Worm (Caenorhabditis elegans) whole organism, L4/young adult: ENCODE data around the gene F44E2.7.

Experiments used
- W03F9.2 ChIP-seq: fragments of 150-350 bp; optimal IDR thresholded peaks from 2 replicates; lab custom pipeline; 2014; ENCODE audit warnings: missing biosample characterization, missing genetic modification characterization
- dao-5 ChIP-seq: sonication (generic microtip); optimal IDR thresholded peaks from 2 replicates; lab custom pipeline; 2016; ENCODE audit warnings: missing genotype, missing genetic modification characterization, moderate library complexity, missing compliant biosample characterization
- him-1 ChIP-seq: sonication (generic microtip); optimal IDR thresholded peaks from 2 replicates; lab custom pipeline; 2016; ENCODE audit warnings: missing genotype, missing genetic modification reagents, missing genetic modification characterization, missing compliant biosample characterization

The F44E2.7 gene

ce11 chrIII:8831059-8831750 is 17.1 kb downstream of the F44E2.7 start, which contains the start of gene F44E2.10:
Gene F44E2.10 (minus strand): TSS chrIII:8831109.
- TF ChIP-seq dao-5 = no peak
- TF ChIP-seq W03F9.2 (tag; lab: Kevin White, UChicago) = no peak
- no peak for TF ChIP-seq him-1 (tag; lab: Kevin White, UChicago)

DNA sequence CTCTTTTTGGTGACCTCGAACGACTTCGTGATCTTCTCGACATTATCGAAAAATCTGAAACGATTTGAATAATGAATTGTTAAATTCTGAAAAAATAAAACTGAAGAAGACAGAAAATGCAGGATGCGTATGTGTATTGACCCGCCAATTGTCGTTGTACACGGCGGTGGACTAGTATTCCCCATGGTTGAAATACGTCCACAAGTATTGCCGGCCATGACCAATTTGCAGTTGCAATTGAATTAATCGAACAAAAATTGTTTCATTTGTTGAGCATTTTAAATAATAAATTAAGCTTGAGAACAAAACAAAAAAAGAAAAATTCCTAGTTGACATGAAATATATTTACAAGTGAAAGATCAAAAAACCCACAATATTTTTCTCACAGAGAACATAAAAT is 19.0 kb downstream of the F44E2.7 start, which contains the start of gene F44E2.3:
F44E2.3 (minus strand) TSS at position 61 of the 400 bp plus-strand sequence.
- TF ChIP-seq dao-5 (no peak), him-1 (tag; lab: Kevin White, UChicago) (no peak), W03F9.2 (tag; lab: Kevin White, UChicago) (no peak)

DNA sequence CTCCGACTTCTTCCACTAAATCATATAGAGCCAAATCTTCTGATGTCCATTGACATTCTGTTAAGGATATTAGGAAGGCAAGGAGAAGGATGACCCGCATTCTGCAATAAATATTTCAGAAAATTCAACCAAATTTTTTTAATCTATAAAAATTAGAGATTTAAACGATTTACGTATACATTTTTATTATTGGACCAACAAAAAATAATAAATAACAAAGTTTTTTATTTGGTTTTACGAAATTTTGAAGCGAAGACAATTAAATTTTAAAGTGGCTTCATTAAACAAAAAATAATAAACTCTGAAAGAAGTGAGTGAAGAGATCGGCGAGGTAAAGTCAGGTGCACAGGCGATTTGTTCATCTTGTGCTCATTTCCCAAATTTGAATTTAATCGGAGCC is 21.1 kb downstream of the F44E2.7 start, which contains the start of gene F54F2.9:
F54F2.9 (minus strand) TSS at position 101 of the 400 bp plus-strand sequence.
- TF ChIP-seq dao-5 = no peak

DNA sequence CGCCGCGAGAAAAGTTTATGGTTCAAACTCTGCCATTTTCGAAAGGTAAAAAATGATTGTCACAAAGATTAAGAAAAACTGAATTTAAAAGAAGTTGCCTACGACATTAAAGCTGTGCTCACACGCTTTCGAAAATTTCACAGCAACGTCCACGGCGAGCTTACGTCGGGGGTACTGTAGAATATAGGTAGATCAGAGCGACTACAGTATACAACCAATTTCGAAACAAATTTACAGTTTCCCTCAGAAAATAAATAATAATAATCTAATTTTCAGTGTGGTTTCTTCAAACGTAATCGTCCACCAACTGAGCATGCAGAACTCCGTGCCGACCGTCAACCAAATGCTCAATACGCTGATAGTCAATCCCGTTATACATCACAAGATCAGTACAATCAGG is 23.7 kb downstream of the F44E2.7 start:
- TF ChIP-seq him-1 (tag; lab: Kevin White, UChicago) (no peak), dao-5 (no peak), W03F9.2 (tag; lab: Kevin White, UChicago) (no peak)

DNA sequence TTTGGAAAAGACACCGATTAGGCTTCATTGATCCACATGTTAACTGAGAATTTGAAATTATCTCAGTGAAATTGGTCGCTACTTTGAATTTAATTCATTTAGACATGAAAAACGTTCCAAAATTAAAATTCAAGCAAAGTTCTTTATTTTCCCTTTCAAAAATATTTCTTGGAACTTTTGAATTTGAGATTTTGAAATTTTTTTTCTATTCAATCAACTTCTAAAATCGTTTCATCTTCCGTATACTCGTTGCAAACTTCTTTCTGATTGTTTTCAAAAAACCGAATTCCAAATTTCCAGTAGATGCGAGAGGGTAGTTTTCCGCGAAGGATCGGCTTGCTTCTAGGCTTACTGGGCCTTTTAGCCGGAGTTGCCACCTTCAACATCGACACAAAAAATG is 29.7 kb downstream of the F44E2.7 start, which contains the start of gene pat-2:
pat-2 (plus strand) TSS at position 301 of the 400 bp plus-strand sequence.
- TF ChIP-seq W03F9.2 (tag; lab: Kevin White, UChicago) = no peak
- TF ChIP-seq dao-5 = no peak
- no peak for TF ChIP-seq him-1 (tag; lab: Kevin White, UChicago)

DNA sequence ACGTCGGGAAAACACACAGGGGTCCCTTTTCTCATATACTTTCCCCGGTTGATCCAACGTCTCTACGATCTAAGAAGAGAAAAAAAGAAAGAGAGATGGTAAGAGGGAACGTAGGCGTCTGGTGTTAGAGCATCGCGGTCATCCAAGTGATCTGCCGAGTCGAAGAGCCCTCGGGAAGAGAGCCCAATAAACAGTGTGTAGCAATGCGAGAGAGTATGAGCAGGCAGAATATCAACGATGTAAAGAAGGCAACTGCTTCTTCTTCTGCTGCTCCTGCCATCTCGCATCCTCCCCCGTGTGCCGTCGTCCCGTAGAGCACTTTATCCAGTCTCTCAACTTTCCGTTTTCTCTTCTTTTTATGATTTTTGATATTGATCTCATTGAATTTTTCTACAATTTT is 32.6 kb downstream of the F44E2.7 start:
- TF ChIP-seq dao-5 (no peak), him-1 (tag; lab: Kevin White, UChicago) (no peak), W03F9.2 (tag; lab: Kevin White, UChicago) (no peak)

DNA sequence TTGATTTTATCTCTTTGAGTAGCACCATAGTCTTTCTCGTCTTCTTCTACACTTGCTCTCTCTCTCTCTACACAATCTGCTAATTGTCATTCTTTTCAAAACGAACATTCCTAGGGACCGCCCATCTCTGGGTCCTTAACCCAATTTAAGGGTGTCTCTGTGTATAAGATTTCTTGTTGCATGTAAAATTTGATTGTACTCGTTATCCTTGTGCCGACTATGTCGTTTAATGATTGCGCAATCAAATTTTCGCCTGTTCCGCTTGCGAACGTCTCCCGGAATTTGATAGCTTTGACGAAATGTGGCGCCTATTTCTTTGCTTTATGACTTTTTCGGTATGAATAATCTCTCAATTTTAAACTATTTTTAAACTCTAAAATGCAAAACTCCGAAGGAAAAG is 37.2 kb downstream of the F44E2.7 start:
- TF ChIP-seq W03F9.2 (tag; lab: Kevin White, UChicago) (no peak), him-1 (tag; lab: Kevin White, UChicago) (no peak), dao-5 (no peak)

DNA sequence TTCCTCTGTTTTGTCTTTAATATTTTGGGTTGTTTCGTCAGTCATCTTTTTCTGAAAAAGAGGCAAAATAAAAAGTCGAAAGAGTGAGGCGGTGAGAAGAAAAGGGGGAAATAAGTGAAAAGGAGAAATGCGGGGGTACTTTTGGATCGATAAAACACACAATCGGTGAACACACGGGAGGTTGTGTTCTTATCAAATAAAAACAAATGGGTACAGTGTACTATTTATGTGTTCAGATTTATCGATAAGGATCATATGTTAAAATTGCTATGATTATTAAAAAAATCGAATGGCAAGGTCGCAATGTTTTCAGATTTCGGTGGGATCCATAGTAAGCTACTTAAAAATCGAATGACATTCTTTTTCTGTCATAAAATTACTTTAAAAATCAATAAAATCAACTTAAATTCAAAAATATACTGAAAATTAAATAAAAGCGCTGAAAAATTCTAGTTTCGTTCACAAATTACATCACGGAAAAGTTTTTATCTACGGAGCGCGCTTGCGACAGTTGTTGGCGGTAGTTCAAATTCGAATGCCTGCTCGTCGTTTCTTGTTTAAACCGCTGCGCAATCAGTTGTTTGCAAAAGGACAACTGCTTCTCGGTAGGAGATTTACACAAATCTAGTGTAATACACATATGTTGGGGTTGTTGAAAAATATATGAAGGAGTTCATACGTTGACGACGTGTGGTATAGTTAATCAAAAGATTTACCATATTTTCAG is 38.9 kb downstream of the F44E2.7 start, which contains the start of gene prx-19:
prx-19 (minus strand) TSS at position 51 of the 727 bp plus-strand sequence.
- no peak for TF ChIP-seq dao-5
- no peak for TF ChIP-seq W03F9.2 (tag; lab: Kevin White, UChicago)
- no peak for TF ChIP-seq him-1 (tag; lab: Kevin White, UChicago)

- TF ChIP-seq him-1 (tag; lab: Kevin White, UChicago) = no peak
- TF ChIP-seq dao-5 = no peak
- TF ChIP-seq W03F9.2 (tag; lab: Kevin White, UChicago) = no peak
These were observed 41.0 kb downstream of the F44E2.7 start, which contains the start of gene F54F2.7 for ce11 chrIII:8807246-8807645. Gene F54F2.7 (minus strand): TSS chrIII:8807346.

ce11 chrIII:8805815-8806214 is 42.5 kb downstream of the F44E2.7 start:
- TF ChIP-seq W03F9.2 (tag; lab: Kevin White, UChicago) = no peak
- TF ChIP-seq dao-5 = no peak
- TF ChIP-seq him-1 (tag; lab: Kevin White, UChicago) = no peak

- TF ChIP-seq dao-5 (peak; percentile 55), him-1 (tag; lab: Kevin White, UChicago) (peak; percentile 56), W03F9.2 (tag; lab: Kevin White, UChicago) (peak; percentile 66)
These were observed 46.1 kb downstream of the F44E2.7 start for ce11 chrIII:8801864-8802818.

DNA sequence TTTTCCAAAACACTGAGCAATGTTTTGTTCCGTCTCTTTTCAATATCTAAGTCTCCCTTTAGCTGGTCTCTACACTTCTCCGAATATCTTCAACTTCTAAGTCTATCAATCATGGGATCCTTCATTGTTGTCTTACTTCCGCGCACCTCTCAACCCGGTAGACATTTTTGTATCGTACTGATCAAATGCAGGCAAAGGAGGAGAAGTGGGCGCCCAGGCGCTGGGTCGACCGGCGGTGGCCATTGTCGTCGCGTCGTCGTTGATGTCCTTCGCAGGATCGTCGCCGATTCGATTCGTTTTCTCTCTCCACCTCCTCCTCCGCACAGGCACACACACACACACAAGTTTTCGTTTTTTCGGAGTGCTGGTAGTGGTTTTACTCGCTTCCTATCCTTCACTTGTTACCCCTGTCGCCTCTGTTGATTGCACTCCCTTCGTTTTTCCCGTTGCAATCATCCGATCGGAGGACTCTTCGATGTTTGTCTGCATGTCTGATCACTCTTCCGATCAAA is 46.9 kb downstream of the F44E2.7 start:
- no peak for TF ChIP-seq W03F9.2 (tag; lab: Kevin White, UChicago)
- TF ChIP-seq him-1 (tag; lab: Kevin White, UChicago) = no peak
- TF ChIP-seq dao-5 = no peak

- TF ChIP-seq W03F9.2 (tag; lab: Kevin White, UChicago) (no peak), dao-5 (no peak), him-1 (tag; lab: Kevin White, UChicago) (no peak)
These were observed 47.5 kb downstream of the F44E2.7 start for ce11 chrIII:8800796-8801083.
